Worm (Caenorhabditis elegans) whole organism, L1 larva: ENCODE results near the gene Y59A8B.25.
"Not testable (repeated sequence)": the region's sequence is repeated elsewhere in the genome, so short reads cannot be mapped to it uniquely, and the experiment has no call there.

Source experiments
- C34B4.2 ChIP-seq: sonication (generic microtip); optimal IDR thresholded peaks from 2 replicates; lab custom pipeline; 2017; ENCODE audit warnings: mild to moderate bottlenecking, missing genetic modification characterization, missing compliant biosample characterization
- F16B12.6 ChIP-seq: fragments of 150-350 bp; optimal IDR thresholded peaks from 2 replicates; lab custom pipeline; 2014; ENCODE audit warnings: missing biosample characterization, missing genetic modification characterization
- Y116A8C.19 ChIP-seq: sonication (generic microtip); optimal IDR thresholded peaks from 2 replicates; lab custom pipeline; 2016; ENCODE audit warnings: missing compliant biosample characterization, missing genetic modification characterization, borderline replicate concordance
- alr-1 ChIP-seq: fragments of 200-800 bp; sonication (Bioruptor generic); optimal IDR thresholded peaks from 2 replicates; lab custom pipeline; 2018; ENCODE audit warnings: borderline replicate concordance, mild to moderate bottlenecking, missing genetic modification characterization, missing compliant biosample characterization
- aly-2 ChIP-seq: fragments of 150-350 bp; optimal IDR thresholded peaks from 2 replicates; lab custom pipeline; 2014; ENCODE audit warnings: missing biosample characterization, missing genetic modification characterization
- blmp-1 ChIP-seq: fragments of 150-350 bp; optimal IDR thresholded peaks from 2 replicates; lab custom pipeline; 2014; ENCODE audit warnings: missing biosample characterization, missing genetic modification characterization
- ceh-8 ChIP-seq: fragments of 200-800 bp; sonication (Bioruptor generic); optimal IDR thresholded peaks from 2 replicates; lab custom pipeline; 2018; ENCODE audit warnings: mild to moderate bottlenecking, missing genetic modification characterization, moderate library complexity, missing compliant biosample characterization
- dpl-1 ChIP-seq, 3 experiments: fragments of 150-350 bp in 2 of 3; sonication (generic microtip) in 1 of 3; optimal IDR thresholded peaks; 2 replicates each; lab custom pipeline; 2014 to 2017; ENCODE audit warnings: missing biosample characterization in 3 of 3, missing genetic modification characterization in 3 of 3, missing genetic modification reagents in 3 of 3
- dsc-1 ChIP-seq: sonication (generic microtip); optimal IDR thresholded peaks from 2 replicates; lab custom pipeline; 2016; ENCODE audit warnings: mild to moderate bottlenecking, missing genetic modification characterization, missing compliant biosample characterization
- efl-1 ChIP-seq, 4 experiments: fragments of 150-350 bp; optimal IDR thresholded peaks in 3 of 4; peaks in 1 of 4; 1 replicate in 1 of 4; 2 replicates in 3 of 4; lab custom pipeline; 2014; ENCODE audit warnings: missing biosample characterization in 2 of 4, missing genetic modification characterization in 2 of 4, missing genetic modification reagents in 2 of 4
- elt-2 ChIP-seq: sonication (generic microtip); optimal IDR thresholded peaks from 2 replicates; lab custom pipeline; 2016; ENCODE audit warnings: missing genetic modification characterization, mild to moderate bottlenecking, inconsistent platforms, missing compliant biosample characterization, missing genetic modification reagents
- fkh-8 ChIP-seq: sonication (generic microtip); optimal IDR thresholded peaks from 2 replicates; lab custom pipeline; 2016; ENCODE audit warnings: mild to moderate bottlenecking, missing genetic modification characterization, missing compliant biosample characterization
- fos-1 ChIP-seq: fragments of 150-350 bp; optimal IDR thresholded peaks from 2 replicates; lab custom pipeline; 2014; ENCODE audit warnings: missing biosample characterization, missing genetic modification characterization
- hlh-17 ChIP-seq: fragments of 200-800 bp; sonication (Bioruptor generic); optimal IDR thresholded peaks from 2 replicates; lab custom pipeline; 2018; ENCODE audit warnings: missing genetic modification characterization, mild to moderate bottlenecking, missing compliant biosample characterization, moderate library complexity, borderline replicate concordance
- irx-1 ChIP-seq: sonication (generic microtip); optimal IDR thresholded peaks from 2 replicates; lab custom pipeline; 2016; ENCODE audit warnings: missing genetic modification characterization, missing compliant biosample characterization
- jun-1 ChIP-seq: fragments of 150-350 bp; optimal IDR thresholded peaks from 2 replicates; lab custom pipeline; 2014; ENCODE audit warnings: missing biosample characterization, missing genetic modification reagents, missing genetic modification characterization
- lin-14 ChIP-seq: fragments of 200-800 bp; sonication (Bioruptor generic); optimal IDR thresholded peaks from 2 replicates; lab custom pipeline; 2018; ENCODE audit warnings: mild to moderate bottlenecking, missing genetic modification characterization, moderate library complexity, missing compliant biosample characterization
- lin-15B ChIP-seq: fragments of 150-350 bp; sonication (generic microtip); optimal IDR thresholded peaks from 3 replicates; lab custom pipeline; 2014; ENCODE audit warnings: missing biosample characterization, missing genetic modification characterization
- lin-35 ChIP-seq, 2 experiments: fragments of 150-350 bp; optimal IDR thresholded peaks; 2 replicates each; lab custom pipeline; 2014; ENCODE audit warnings: missing biosample characterization in 2 of 2, missing genetic modification characterization in 2 of 2, missing genetic modification reagents in 2 of 2
- lin-39 ChIP-seq: fragments of 150-350 bp; optimal IDR thresholded peaks from 2 replicates; lab custom pipeline; 2014; ENCODE audit warnings: missing biosample characterization, missing genetic modification reagents, missing genetic modification characterization
- mab-9 ChIP-seq: fragments of 200-800 bp; sonication (Bioruptor generic); IDR thresholded peaks from 2 replicates; pipeline ENCODE4 v1.3.6; 2022; ENCODE audit warnings: missing genetic modification reagents, missing genetic modification characterization, missing compliant biosample characterization
- mdl-1 ChIP-seq, 2 experiments: fragments of 150-350 bp; optimal IDR thresholded peaks; 2 replicates each; lab custom pipeline; 2014 to 2017; ENCODE audit warnings: missing biosample characterization in 2 of 2, missing genetic modification characterization in 2 of 2, inconsistent platforms in 1 of 2
- mep-1 ChIP-seq: fragments of 150-350 bp; optimal IDR thresholded peaks from 2 replicates; lab custom pipeline; 2014; ENCODE audit warnings: missing biosample characterization, missing genetic modification characterization
- nhr-11 ChIP-seq: fragments of 150-350 bp; optimal IDR thresholded peaks from 2 replicates; lab custom pipeline; 2014; ENCODE audit warnings: missing biosample characterization, missing genetic modification characterization
- nhr-19 ChIP-seq: fragments of 200-800 bp; sonication (Bioruptor generic); conservative IDR thresholded peaks from 2 replicates; pipeline ENCODE4 v1.3.6; 2022; ENCODE audit warnings: missing genetic modification characterization, missing compliant biosample characterization
- nhr-237 ChIP-seq: fragments of 150-350 bp; optimal IDR thresholded peaks from 2 replicates; lab custom pipeline; 2014; ENCODE audit warnings: missing biosample characterization, missing genetic modification characterization
- nhr-77 ChIP-seq: fragments of 150-350 bp; optimal IDR thresholded peaks from 2 replicates; lab custom pipeline; 2014; ENCODE audit warnings: missing biosample characterization, missing genetic modification characterization
- nhr-84 ChIP-seq: sonication (generic microtip); optimal IDR thresholded peaks from 2 replicates; lab custom pipeline; 2017; ENCODE audit warnings: missing biosample characterization, missing genetic modification characterization
- nhr-85 ChIP-seq: sonication (generic microtip); peaks from one replicate; lab custom pipeline; 2016; ENCODE audit warnings: missing genetic modification characterization, inconsistent platforms, missing compliant biosample characterization
- nhr-90 ChIP-seq: sonication (generic microtip); optimal IDR thresholded peaks from 2 replicates; lab custom pipeline; 2016; ENCODE audit warnings: mild to moderate bottlenecking, missing genetic modification characterization, missing compliant biosample characterization; ENCODE audit not compliant: poor library complexity
- pax-3 ChIP-seq: fragments of 200-800 bp; sonication (Bioruptor generic); optimal IDR thresholded peaks from 2 replicates; lab custom pipeline; 2018; ENCODE audit warnings: mild to moderate bottlenecking, missing genetic modification characterization, moderate library complexity, missing compliant biosample characterization
- pqm-1 ChIP-seq: sonication (generic microtip); optimal IDR thresholded peaks from 3 replicates; lab custom pipeline; 2017; ENCODE audit warnings: missing biosample characterization, missing genetic modification characterization
- snpc-4 ChIP-seq: fragments of 150-350 bp; optimal IDR thresholded peaks from 2 replicates; lab custom pipeline; 2014; ENCODE audit warnings: missing biosample characterization, missing genetic modification characterization
- snu-23 ChIP-seq: sonication (generic microtip); optimal IDR thresholded peaks from 2 replicates; lab custom pipeline; 2016; ENCODE audit warnings: missing genetic modification characterization, missing compliant biosample characterization
- sptf-1 ChIP-seq: fragments of 150-350 bp; optimal IDR thresholded peaks from 2 replicates; lab custom pipeline; 2014; ENCODE audit warnings: missing biosample characterization, missing genetic modification characterization
- sup-37 ChIP-seq: fragments of 200-800 bp; sonication (Bioruptor generic); optimal IDR thresholded peaks from 2 replicates; lab custom pipeline; 2018; ENCODE audit warnings: mild to moderate bottlenecking, missing genetic modification characterization, missing compliant biosample characterization
- tbx-2 ChIP-seq: sonication (generic microtip); optimal IDR thresholded peaks from 2 replicates; lab custom pipeline; 2016; ENCODE audit warnings: missing genetic modification characterization, missing compliant biosample characterization
- unc-130 ChIP-seq: fragments of 150-350 bp; optimal IDR thresholded peaks from 2 replicates; lab custom pipeline; 2017; ENCODE audit warnings: missing biosample characterization, missing genetic modification characterization, inconsistent platforms
- unc-86 ChIP-seq: sonication (generic microtip); optimal IDR thresholded peaks from 2 replicates; lab custom pipeline; 2016; ENCODE audit warnings: missing genetic modification characterization, missing compliant biosample characterization
- unc-98 ChIP-seq: fragments of 200-800 bp; sonication (Bioruptor generic); IDR thresholded peaks from 2 replicates; pipeline ENCODE4 v1.3.6; 2022; ENCODE audit warnings: missing genetic modification characterization, missing compliant biosample characterization
- vab-15 ChIP-seq: sonication (generic microtip); optimal IDR thresholded peaks from 2 replicates; lab custom pipeline; 2017; ENCODE audit warnings: missing genotype, mild to moderate bottlenecking, missing genetic modification characterization, missing compliant biosample characterization
- ztf-4 ChIP-seq: fragments of 150-350 bp; optimal IDR thresholded peaks from 2 replicates; lab custom pipeline; 2014; ENCODE audit warnings: missing biosample characterization, missing genetic modification characterization

The Y59A8B.25 gene

DNA sequence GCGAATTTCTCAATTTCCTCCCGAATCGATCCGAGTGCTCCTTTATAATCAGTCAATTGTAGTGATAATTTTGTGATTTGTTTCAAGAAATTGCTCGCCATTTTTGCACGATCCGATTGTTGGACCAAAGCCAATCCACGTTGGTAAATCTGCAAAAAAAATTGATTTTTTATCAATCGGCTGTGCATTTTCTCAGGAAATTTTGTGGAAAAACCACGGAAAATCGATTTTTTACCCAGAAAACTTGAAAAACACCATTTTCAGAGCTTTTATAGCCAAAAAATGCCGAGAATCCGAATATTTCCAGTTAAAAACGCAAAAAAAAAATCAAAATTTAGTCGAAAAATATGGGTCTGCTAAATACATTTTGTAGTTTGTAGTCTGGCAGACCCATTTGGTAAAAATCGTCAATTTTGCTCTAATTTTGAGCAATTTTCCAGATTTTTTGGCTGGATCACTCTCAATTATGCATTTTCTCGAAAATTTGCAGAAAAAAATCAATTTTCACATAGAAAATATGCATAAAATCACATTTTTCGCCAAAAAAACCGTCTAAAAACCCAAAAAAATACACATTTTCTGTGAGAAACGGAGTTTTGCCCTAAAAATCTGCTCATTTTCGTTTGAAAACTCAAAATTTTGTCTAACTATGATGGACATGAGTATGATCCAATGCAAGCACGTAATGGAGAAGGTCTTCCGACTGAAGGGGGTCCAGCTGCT is at the start of gene Y59A8B.25, which contains the start of gene ebp-3:
TSS of gene Y59A8B.25 (minus strand) at position 101 of the 723 bp plus-strand sequence.
TSS of gene ebp-3 (plus strand) at position 673 of the 723 bp plus-strand sequence.
- not testable (repeated sequence) for TF ChIP-seq nhr-77; sptf-1; unc-130 (tag; lab: Kevin White, UChicago)

DNA sequence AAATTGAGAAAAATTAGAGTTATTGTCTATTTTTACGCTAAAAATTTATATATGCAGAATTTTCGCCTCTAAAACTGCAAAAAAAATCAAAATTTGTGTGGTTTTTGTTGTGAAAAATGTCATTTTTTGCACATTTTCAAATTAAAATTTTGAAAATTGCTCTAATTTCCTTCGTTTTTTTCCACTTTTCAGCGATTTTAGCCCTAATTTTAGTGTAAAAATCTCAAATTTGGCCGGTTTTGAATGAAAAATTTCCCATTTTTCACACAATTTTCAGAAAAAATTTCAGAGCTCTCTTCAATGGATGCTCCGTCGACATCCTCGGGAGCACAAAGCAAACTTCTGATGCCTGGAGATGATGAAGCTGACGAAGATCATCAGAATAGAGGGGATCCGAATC is 43.2 kb upstream of the Y59A8B.25 start, which contains the start of gene par-4:
TSS of gene par-4 (plus strand) at position 301 of the 400 bp plus-strand sequence.
- TF ChIP-seq dsc-1 (tag; lab: Kevin White, UChicago) (no peak), nhr-77 (no peak), mdl-1 (tag; optimal IDR thresholded peaks at IDR 0.05; lab: Kevin White, UChicago) (no peak), ztf-4 (tag; lab: Kevin White, UChicago) (no peak), mab-9 (GFP tag; lab: Robert Waterston, UW) (no peak), nhr-85 (peak; percentile 53), jun-1 (tag; lab: Kevin White, UChicago) (no peak), pax-3 (tag; lab: Kevin White, UChicago) (no peak), unc-86 (tag; lab: Kevin White, UChicago) (no peak), efl-1 (optimal IDR thresholded peaks at IDR 0.05; lab: Kevin White, UChicago) (no peak), efl-1 (GFP tag; optimal IDR thresholded peaks at IDR 0.05 in 1 of 2; lab: Kevin White, UChicago) (peak in 1 of 2 experiments; percentile 3), nhr-19 (GFP tag; lab: Robert Waterston, UW) (no peak), sup-37 (GFP tag; lab: Kevin White, UChicago) (no peak), fos-1 (no peak), tbx-2 (tag; lab: Kevin White, UChicago) (no peak)

DNA sequence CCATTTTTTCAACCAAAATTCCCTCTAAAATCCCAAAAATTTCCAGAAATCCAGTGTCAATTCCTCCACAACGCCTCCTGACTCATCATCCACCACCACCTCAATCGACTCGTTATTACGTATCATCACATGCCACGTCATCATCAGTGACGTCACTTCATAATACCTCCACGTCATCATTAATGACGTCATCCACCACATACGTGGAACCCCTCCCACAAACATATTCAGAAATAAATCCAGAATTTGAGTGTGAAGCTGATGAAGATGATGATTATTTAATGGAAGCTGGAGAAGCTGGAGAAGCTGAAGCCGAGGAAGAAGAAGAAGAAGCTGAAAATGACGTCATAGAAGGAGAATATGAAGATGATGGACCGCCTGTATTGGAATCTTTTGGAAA is 38.7 kb upstream of the Y59A8B.25 start:
- TF ChIP-seq pqm-1, result no peak
- no peak for TF ChIP-seq C34B4.2 (tag; lab: Kevin White, UChicago)
- TF ChIP-seq fkh-8 (tag; lab: Kevin White, UChicago), result no peak
- no peak for TF ChIP-seq ztf-4 (tag; lab: Kevin White, UChicago)
- TF ChIP-seq jun-1 (tag; lab: Kevin White, UChicago), result no peak
- no peak for TF ChIP-seq unc-98 (GFP tag; lab: Robert Waterston, UW)
- no peak for TF ChIP-seq nhr-237 (tag; lab: Kevin White, UChicago)
- no peak for TF ChIP-seq alr-1
- TF ChIP-seq snpc-4 (tag; lab: Kevin White, UChicago), result no peak
- no peak for TF ChIP-seq nhr-90 (tag; lab: Kevin White, UChicago)

DNA sequence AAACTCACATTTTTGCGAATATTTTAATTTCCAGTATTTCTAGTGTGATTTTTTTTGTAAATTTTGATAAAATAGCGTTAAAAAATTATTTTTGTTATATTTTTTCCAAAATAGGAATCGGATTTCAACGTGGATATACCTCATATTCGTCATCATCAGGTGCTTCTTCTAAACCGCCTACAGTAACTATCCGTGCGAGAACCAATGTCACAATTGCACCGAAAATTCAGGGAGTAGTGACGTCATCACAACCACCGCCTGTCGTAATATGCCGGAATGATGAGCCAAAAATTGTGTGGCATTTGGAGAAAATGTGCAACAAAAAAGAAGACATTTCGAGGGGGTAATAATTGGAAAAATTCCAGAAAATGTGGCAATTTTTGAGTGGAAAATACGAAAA is 36.0 kb upstream of the Y59A8B.25 start:
- TF ChIP-seq efl-1 (optimal IDR thresholded peaks at IDR 0.05; lab: Kevin White, UChicago) (no peak), efl-1 (GFP tag; optimal IDR thresholded peaks at IDR 0.05 in 1 of 2; lab: Kevin White, UChicago) (peak in 1 of 2 experiments; percentile 52), hlh-17 (no peak)

DNA sequence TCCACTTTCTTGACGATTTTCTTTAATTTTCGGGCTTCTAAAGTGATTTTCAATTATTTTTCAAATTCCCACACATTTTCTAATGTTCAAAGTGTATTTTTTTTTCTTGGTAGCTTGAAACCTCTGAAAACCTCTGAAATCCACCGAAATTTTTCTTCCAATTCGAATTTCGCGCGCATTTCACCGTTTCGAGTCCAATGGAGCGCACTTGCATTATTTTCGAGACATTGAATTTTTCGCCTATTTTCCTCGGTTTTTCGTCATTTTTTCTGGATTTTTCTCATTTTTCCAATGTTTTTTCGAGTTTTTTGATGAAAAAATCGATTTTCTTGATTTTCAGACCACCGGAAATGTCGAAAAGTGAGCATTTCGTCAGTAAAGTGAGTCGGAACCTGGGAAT is 31.6 kb upstream of the Y59A8B.25 start, which contains the start of gene slr-2:
TSS of gene slr-2 (plus strand) at position 341 of the 400 bp plus-strand sequence.
- TF ChIP-seq alr-1, result no peak
- peak; percentile 69 for TF ChIP-seq mep-1
- peak; percentile 96 to 98 for TF ChIP-seq lin-35 (GFP tag; optimal IDR thresholded peaks at IDR 0.05; lab: Kevin White, UChicago)
- TF ChIP-seq nhr-84, result no peak
- no peak for TF ChIP-seq nhr-11 (tag; lab: Kevin White, UChicago)
- TF ChIP-seq dpl-1 (GFP tag; optimal IDR thresholded peaks at IDR 0.05; lab: Kevin White, UChicago), result peak; percentile 97 to 98 (median 97)
- peak; percentile 66 for TF ChIP-seq snu-23 (GFP tag; lab: Kevin White, UChicago)
- peak; percentile 38 for TF ChIP-seq blmp-1 (tag; lab: Kevin White, UChicago)
- peak; percentile 1 for TF ChIP-seq ceh-8 (GFP tag; lab: Kevin White, UChicago)
- peak; percentile 37 for TF ChIP-seq lin-39 (tag; lab: Kevin White, UChicago)
- peak; percentile 13 for TF ChIP-seq aly-2 (tag; lab: Kevin White, UChicago)
- TF ChIP-seq elt-2 (tag; lab: Kevin White, UChicago), result no peak
- TF ChIP-seq lin-15B (tag; lab: Kevin White, UChicago), result peak; percentile 18
- no peak for TF ChIP-seq Y116A8C.19
- TF ChIP-seq dsc-1 (tag; lab: Kevin White, UChicago), result peak; percentile 56
- TF ChIP-seq pqm-1, result no peak
- peak; percentile 1 for TF ChIP-seq irx-1 (tag; lab: Kevin White, UChicago)
- TF ChIP-seq nhr-85, result peak; percentile 37
- peak; percentile 14 for TF ChIP-seq nhr-77
- no peak for TF ChIP-seq nhr-237 (tag; lab: Kevin White, UChicago)
- peak; percentile 36 for TF ChIP-seq F16B12.6
- no peak for TF ChIP-seq vab-15 (tag; lab: Kevin White, UChicago)
- TF ChIP-seq nhr-90 (tag; lab: Kevin White, UChicago), result no peak
- TF ChIP-seq unc-86 (tag; lab: Kevin White, UChicago), result peak; percentile 14
- TF ChIP-seq lin-14 (GFP tag; lab: Kevin White, UChicago), result no peak
